Fruit fly (Drosophila melanogaster) whole organism, pupa: ENCODE measurements around the gene CG34027.
A peak's percentile ranks its signal among the peaks of the same experiment; 100 is the strongest.

Source experiments
- CG10348 ChIP-seq: fragments of 200-800 bp; sonication (Bioruptor generic); IDR thresholded peaks from 2 replicates; pipeline ENCODE4 v1.3.6; 2022; ENCODE audit warnings: missing biosample characterization, missing genetic modification characterization
- CG12605 ChIP-seq: fragments of 200-800 bp; sonication (Bioruptor generic); IDR thresholded peaks from 2 replicates; pipeline ENCODE4 v1.3.6; 2022; ENCODE audit warnings: missing biosample characterization, missing genetic modification characterization
- CG13204 ChIP-seq: fragments of 200-800 bp; sonication (Bioruptor generic); optimal IDR thresholded peaks from 2 replicates; lab custom pipeline; 2018; ENCODE audit warnings: missing biosample characterization, mild to moderate bottlenecking, missing genetic modification characterization, moderate library complexity
- CG14655 ChIP-seq: fragments of 200-800 bp; sonication (Bioruptor generic); optimal IDR thresholded peaks from 3 replicates; lab custom pipeline; 2017; ENCODE audit warnings: mild to moderate bottlenecking, missing biosample characterization, missing genetic modification reagents, missing genetic modification characterization
- CG15710 ChIP-seq: fragments of 200-800 bp; sonication (Bioruptor generic); optimal IDR thresholded peaks from 2 replicates; lab custom pipeline; 2018; ENCODE audit warnings: missing biosample characterization, mild to moderate bottlenecking, missing genetic modification characterization, moderate library complexity
- CG17806 ChIP-seq: fragments of 200-800 bp; sonication (Bioruptor generic); optimal IDR thresholded peaks from 2 replicates; lab custom pipeline; 2018; ENCODE audit warnings: missing biosample characterization, mild to moderate bottlenecking, missing genetic modification characterization, moderate library complexity
- CG32121 ChIP-seq: fragments of 200-800 bp; sonication (Bioruptor generic); IDR thresholded peaks from 2 replicates; pipeline ENCODE4 v1.3.6; 2022; ENCODE audit warnings: missing biosample characterization, missing genetic modification characterization
- CG34367 ChIP-seq: fragments of 200-800 bp; sonication (Bioruptor generic); optimal IDR thresholded peaks from 2 replicates; lab custom pipeline; 2018; ENCODE audit warnings: missing biosample characterization, mild to moderate bottlenecking, missing genetic modification characterization
- CG4496 ChIP-seq: fragments of 200-800 bp; sonication (Bioruptor generic); IDR thresholded peaks from 3 replicates; pipeline ENCODE4 v1.3.6; 2022; ENCODE audit warnings: missing biosample characterization, missing genetic modification characterization
- CG8159 ChIP-seq: fragments of 200-800 bp; sonication (Bioruptor generic); optimal IDR thresholded peaks from 3 replicates; lab custom pipeline; 2018; ENCODE audit warnings: missing biosample characterization, mild to moderate bottlenecking, missing genetic modification characterization, moderate library complexity
- CG8301 ChIP-seq: fragments of 200-800 bp; sonication (Bioruptor generic); optimal IDR thresholded peaks from 2 replicates; lab custom pipeline; 2018; ENCODE audit warnings: missing biosample characterization, mild to moderate bottlenecking, missing genetic modification characterization
- CG9948 ChIP-seq: fragments of 200-800 bp; sonication (Bioruptor generic); optimal IDR thresholded peaks from 2 replicates; lab custom pipeline; 2018; ENCODE audit warnings: missing biosample characterization, mild to moderate bottlenecking, missing genetic modification characterization, moderate library complexity
- D1 ChIP-seq: fragments of 200-800 bp; sonication (Bioruptor generic); optimal IDR thresholded peaks from 2 replicates; lab custom pipeline; 2018; ENCODE audit warnings: missing biosample characterization, mild to moderate bottlenecking, missing genetic modification characterization, moderate library complexity
- EcR ChIP-seq: fragments of 200-800 bp; sonication (Bioruptor generic); optimal IDR thresholded peaks from 3 replicates; lab custom pipeline; 2019; ENCODE audit warnings: missing biosample characterization, missing genetic modification characterization, mild to moderate bottlenecking, moderate library complexity, missing genetic modification reagents
- Ets98B ChIP-seq: fragments of 200-800 bp; sonication (Bioruptor generic); IDR thresholded peaks from 2 replicates; pipeline ENCODE4 v1.3.6; 2022; ENCODE audit warnings: missing biosample characterization, missing genetic modification characterization
- Pif1A ChIP-seq: fragments of 200-800 bp; sonication (Bioruptor generic); optimal IDR thresholded peaks from 3 replicates; lab custom pipeline; 2016; ENCODE audit warnings: missing biosample characterization, missing genetic modification characterization
- Pif1B ChIP-seq: fragments of 200-800 bp; sonication (Bioruptor generic); optimal IDR thresholded peaks from 3 replicates; lab custom pipeline; 2016; ENCODE audit warnings: missing biosample characterization, missing genetic modification characterization
- Snoo ChIP-seq: fragments of 200-800 bp; sonication (Bioruptor generic); optimal IDR thresholded peaks from 3 replicates; lab custom pipeline; 2017; ENCODE audit warnings: missing biosample characterization, mild to moderate bottlenecking, missing genetic modification characterization, inconsistent platforms
- fd96Ca ChIP-seq: fragments of 200-800 bp; sonication (Bioruptor generic); IDR thresholded peaks from 3 replicates; pipeline ENCODE4 v1.3.6; 2022; ENCODE audit warnings: missing biosample characterization, missing genetic modification characterization
- gl ChIP-seq: fragments of 200-800 bp; sonication (Bioruptor generic); optimal IDR thresholded peaks from 2 replicates; lab custom pipeline; 2018; ENCODE audit warnings: missing biosample characterization, mild to moderate bottlenecking, missing genetic modification characterization
- rn ChIP-seq: fragments of 200-800 bp; sonication (Bioruptor generic); IDR thresholded peaks from 2 replicates; pipeline ENCODE4 v1.3.6; 2022; ENCODE audit warnings: missing biosample characterization, missing genetic modification characterization

CG34027 gene

DNA sequence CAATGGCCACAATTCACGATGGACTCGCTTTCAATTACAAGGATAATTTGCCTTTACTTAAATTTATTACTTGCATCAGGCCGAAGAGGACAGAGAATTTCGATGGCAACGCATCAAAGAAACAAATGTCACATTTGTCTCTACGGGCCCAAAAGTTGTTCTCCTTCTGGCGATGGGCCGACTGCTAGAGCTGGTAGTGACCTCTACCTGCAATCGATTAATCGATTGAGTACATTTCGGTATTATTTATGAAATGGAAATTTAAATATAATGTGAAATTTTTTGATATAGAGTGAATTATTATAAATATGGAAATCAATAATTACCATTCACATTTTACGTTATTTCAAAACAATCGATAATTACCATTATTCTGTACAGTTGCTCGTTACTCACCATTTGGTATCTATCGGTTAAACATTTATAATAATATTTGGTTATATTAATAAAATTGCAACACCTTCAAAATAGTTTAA is 13.9 kb upstream of the CG34027 start, which contains the start of the genes CG31510 and TTLL5:
TSS of gene CG31510 (minus strand) at position 185 of the 476 bp plus-strand sequence.
TSS of gene TTLL5 (minus strand) at position 185 of the 476 bp plus-strand sequence.
- no peak for TF ChIP-seq CG15710 (tag; lab: Kevin White, UChicago)
- no peak for TF ChIP-seq CG8159 (tag; lab: Kevin White, UChicago)
- no peak for TF ChIP-seq CG14655 (GFP tag; lab: Kevin White, UChicago)
- TF ChIP-seq CG9948 (tag; lab: Kevin White, UChicago) = no peak
- no peak for TF ChIP-seq Ets98B
- no peak for TF ChIP-seq Snoo (tag; lab: Kevin White, UChicago)
- TF ChIP-seq EcR = no peak
- TF ChIP-seq CG4496 = no peak
- no peak for TF ChIP-seq Pif1B (GFP tag; lab: Kevin White, UChicago)
- no peak for TF ChIP-seq CG32121 (GFP tag; lab: Robert Waterston, UW)
- TF ChIP-seq CG12605 = no peak
- no peak for TF ChIP-seq rn
- TF ChIP-seq CG10348 (GFP tag; lab: Robert Waterston, UW) = no peak
- no peak for TF ChIP-seq CG8301 (tag; lab: Kevin White, UChicago)
- no peak for TF ChIP-seq Pif1A (GFP tag; lab: Kevin White, UChicago)
- TF ChIP-seq CG17806 (tag; lab: Kevin White, UChicago) = no peak
- no peak for TF ChIP-seq gl (tag; lab: Kevin White, UChicago)
- TF ChIP-seq CG34367 (tag; lab: Kevin White, UChicago) = no peak
- no peak for TF ChIP-seq CG13204 (GFP tag; lab: Kevin White, UChicago)

- no peak for TF ChIP-seq CG17806 (tag; lab: Kevin White, UChicago)
- no peak for TF ChIP-seq CG10348 (GFP tag; lab: Robert Waterston, UW)
- TF ChIP-seq Pif1B (GFP tag; lab: Kevin White, UChicago) = no peak
- no peak for TF ChIP-seq fd96Ca (GFP tag; lab: Robert Waterston, UW)
- TF ChIP-seq CG32121 (GFP tag; lab: Robert Waterston, UW) = no peak
- TF ChIP-seq CG8301 (tag; lab: Kevin White, UChicago) = no peak
- no peak for TF ChIP-seq CG15710 (tag; lab: Kevin White, UChicago)
- no peak for TF ChIP-seq Pif1A (GFP tag; lab: Kevin White, UChicago)
- no peak for TF ChIP-seq rn
- TF ChIP-seq CG12605 = no peak
- TF ChIP-seq CG8159 (tag; lab: Kevin White, UChicago) = no peak
- no peak for TF ChIP-seq EcR
- no peak for TF ChIP-seq CG13204 (GFP tag; lab: Kevin White, UChicago)
- TF ChIP-seq CG14655 (GFP tag; lab: Kevin White, UChicago) = no peak
- no peak for TF ChIP-seq CG34367 (tag; lab: Kevin White, UChicago)
- TF ChIP-seq D1 (tag; lab: Kevin White, UChicago) = no peak
Measured at dm6 chr3R:25112466-25112939, 3.7 kb upstream of the CG34027 start, which contains the start of gene Nepl16. Gene Nepl16, minus strand, starts transcription at chr3R:25112516.

- TF ChIP-seq CG14655 (GFP tag; lab: Kevin White, UChicago) = no peak
- no peak for TF ChIP-seq CG8159 (tag; lab: Kevin White, UChicago)
- TF ChIP-seq fd96Ca (GFP tag; lab: Robert Waterston, UW) = no peak
- TF ChIP-seq Pif1B (GFP tag; lab: Kevin White, UChicago) = no peak
- no peak for TF ChIP-seq CG4496
- TF ChIP-seq CG8301 (tag; lab: Kevin White, UChicago) = no peak
- no peak for TF ChIP-seq rn
- no peak for TF ChIP-seq CG13204 (GFP tag; lab: Kevin White, UChicago)
- TF ChIP-seq Ets98B = no peak
- TF ChIP-seq CG34367 (tag; lab: Kevin White, UChicago) = no peak
Measured at dm6 chr3R:25102253-25102652, 6.6 kb downstream of the CG34027 start, which contains the start of gene CG45095. Gene CG45095, plus strand, starts transcription at chr3R:25102553.

dm6 chr3R:25097486-25097885 is 11.3 kb downstream of the CG34027 start, which contains the start of the genes CG33095 and CG33096:
Gene CG33095, plus strand, starts transcription at chr3R:25097672.
Gene CG33096, plus strand, starts transcription at chr3R:25097672.
- peak; percentile 1 for TF ChIP-seq EcR
- no peak for TF ChIP-seq Ets98B
- TF ChIP-seq, all 21 proteins: peak for 1

- no peak for TF ChIP-seq CG8159 (tag; lab: Kevin White, UChicago)
- TF ChIP-seq CG13204 (GFP tag; lab: Kevin White, UChicago) = no peak
- TF ChIP-seq Ets98B = no peak
- TF ChIP-seq CG9948 (tag; lab: Kevin White, UChicago) = no peak
- no peak; the same call in 2 of the 3 replicates for TF ChIP-seq CG4496
- no peak for TF ChIP-seq CG17806 (tag; lab: Kevin White, UChicago)
- no peak for TF ChIP-seq CG32121 (GFP tag; lab: Robert Waterston, UW)
- no peak for TF ChIP-seq fd96Ca (GFP tag; lab: Robert Waterston, UW)
- TF ChIP-seq CG34367 (tag; lab: Kevin White, UChicago) = no peak
Measured at dm6 chr3R:25094639-25095038, 14.2 kb downstream of the CG34027 start, which contains the start of gene fd96Cb. Gene fd96Cb, plus strand, starts transcription at chr3R:25095012.

- TF ChIP-seq CG34367 (tag; lab: Kevin White, UChicago) = no peak
- peak; percentile 87 for TF ChIP-seq CG13204 (GFP tag; lab: Kevin White, UChicago)
- TF ChIP-seq fd96Ca (GFP tag; lab: Robert Waterston, UW) = no peak
- TF ChIP-seq CG4496 = 0 out of 3 replicates have a peak, but pooled peaks have one; percentile 42
- no peak for TF ChIP-seq gl (tag; lab: Kevin White, UChicago)
- no peak for TF ChIP-seq Ets98B
- TF ChIP-seq EcR = no peak
- no peak for TF ChIP-seq CG32121 (GFP tag; lab: Robert Waterston, UW)
- TF ChIP-seq CG9948 (tag; lab: Kevin White, UChicago) = no peak
Measured at dm6 chr3R:25082348-25082747, 26.5 kb downstream of the CG34027 start, which contains the start of gene fd96Ca. Gene fd96Ca, plus strand, starts transcription at chr3R:25082684.
